Worm (Caenorhabditis elegans): ENCODE data around the gene F17C8.9.

F17C8.9 gene

DNA sequence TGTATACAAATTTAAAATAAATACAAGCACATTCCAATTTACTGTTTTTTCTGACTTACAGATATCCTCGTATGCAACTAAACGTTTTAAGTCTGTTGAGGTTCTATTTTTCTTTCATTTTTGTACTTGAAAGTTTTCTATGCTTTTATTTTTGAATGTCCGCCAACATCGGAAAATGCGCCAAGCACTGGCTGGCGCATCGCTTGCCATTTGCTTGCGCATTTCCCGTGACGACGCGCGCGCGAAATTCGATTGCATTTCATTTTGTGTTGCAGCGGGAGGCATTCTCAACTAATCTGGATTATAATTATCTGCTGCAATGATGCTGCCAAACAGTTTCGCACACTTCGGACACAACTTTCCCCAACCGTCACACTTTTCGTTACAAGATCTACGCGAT lies 22.8 kb downstream of the F17C8.9 start, which contains the start of gene fbxl-2 (continued):
- peak; percentile 58 for TF ChIP-seq lim-6 (tag; optimal IDR thresholded peaks at IDR 0.05)
- peak; percentile 59 for TF ChIP-seq hlh-6 (tag; optimal IDR thresholded peaks at IDR 0.05)
- TF ChIP-seq C08G9.2 (tag; optimal IDR thresholded peaks at IDR 0.05), result peak; percentile 36
- TF ChIP-seq ceh-24 (tag; optimal IDR thresholded peaks at IDR 0.05), result peak; percentile 32
- peak; percentile 21 for TF ChIP-seq nhr-232 (tag; optimal IDR thresholded peaks at IDR 0.05)
- peak; percentile 86 for TF ChIP-seq ref-2 (tag; optimal IDR thresholded peaks at IDR 0.05)
- TF ChIP-seq eyg-1 (tag; optimal IDR thresholded peaks at IDR 0.05), result no peak
- TF ChIP-seq fkh-10 (GFP tag; optimal IDR thresholded peaks at IDR 0.05), result peak; percentile 4
- peak; percentile 57 for TF ChIP-seq sox-4 (tag; optimal IDR thresholded peaks at IDR 0.05)
- TF ChIP-seq K09A11.1 (tag; optimal IDR thresholded peaks at IDR 0.05; ENCODE audit: insufficient read depth), result no peak
- no peak for TF ChIP-seq pha-4 (tag; optimal IDR thresholded peaks at IDR 0.05)
- TF ChIP-seq rnt-1 (tag; optimal IDR thresholded peaks at IDR 0.05), result peak; percentile 68
- TF ChIP-seq ceh-2 (tag; optimal IDR thresholded peaks at IDR 0.05), result peak; percentile 54
- TF ChIP-seq odd-2 (tag; optimal IDR thresholded peaks at IDR 0.05), result no peak
- no peak for TF ChIP-seq hlh-15 (tag; optimal IDR thresholded peaks at IDR 0.05)
- TF ChIP-seq pqm-1 (tag; optimal IDR thresholded peaks at IDR 0.05), result peak; percentile 9
- no peak for TF ChIP-seq nhr-11 (tag; optimal IDR thresholded peaks at IDR 0.05)
- TF ChIP-seq Y22D7AL.16 (tag; optimal IDR thresholded peaks at IDR 0.05), result no peak
- no peak for TF ChIP-seq pax-1 (tag; optimal IDR thresholded peaks at IDR 0.05)
- TF ChIP-seq hlh-30 (tag; optimal IDR thresholded peaks at IDR 0.05; ENCODE audit: insufficient read depth), result peak; percentile 73
- peak; percentile 90 for TF ChIP-seq nfya-1 (tag; optimal IDR thresholded peaks at IDR 0.05)
- TF ChIP-seq zip-5 (tag; optimal IDR thresholded peaks at IDR 0.05), result no peak
- peak; percentile 52 for TF ChIP-seq lin-11 (tag; optimal IDR thresholded peaks at IDR 0.05)
- no peak for TF ChIP-seq C38D4.7 (GFP tag; optimal IDR thresholded peaks at IDR 0.05)
- peak; percentile 44 for TF ChIP-seq dmd-4 (tag; optimal IDR thresholded peaks at IDR 0.05; ENCODE audit: borderline replicate concordance)
- peak; percentile 63 for TF ChIP-seq syd-9 (tag; optimal IDR thresholded peaks at IDR 0.05)
- TF ChIP-seq che-1 (tag; optimal IDR thresholded peaks at IDR 0.05), result peak; percentile 48
- peak; percentile 88 for TF ChIP-seq elt-2 (tag; optimal IDR thresholded peaks at IDR 0.05)
- peak; percentile 91 for TF ChIP-seq unc-42 (tag; optimal IDR thresholded peaks at IDR 0.05)
- TF ChIP-seq ceh-18 (tag; optimal IDR thresholded peaks at IDR 0.05), result peak; percentile 90
- peak; percentile 17 for TF ChIP-seq ceh-19 (GFP tag; optimal IDR thresholded peaks at IDR 0.05)

DNA sequence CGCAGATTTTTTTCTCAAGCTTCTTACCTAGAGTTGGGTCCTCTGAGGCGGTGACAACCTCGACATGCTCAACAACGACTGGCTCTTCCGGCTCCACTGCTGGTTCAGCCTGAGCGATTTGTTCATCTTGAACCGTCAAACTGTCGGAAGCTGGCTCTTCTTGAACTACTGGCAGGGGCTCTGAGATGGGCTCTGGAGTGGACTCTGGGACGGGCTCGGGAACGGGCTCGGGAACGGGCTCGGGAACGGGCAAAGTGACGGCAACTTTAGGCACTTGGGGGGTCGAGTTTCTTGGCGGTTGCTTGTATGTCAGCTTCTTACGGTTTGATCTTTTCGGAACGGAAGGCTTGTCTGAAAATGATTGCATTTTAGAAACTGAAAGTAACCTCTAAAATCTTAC lies 28.7 kb downstream of the F17C8.9 start:
- TF ChIP-seq nfya-1 (tag; optimal IDR thresholded peaks at IDR 0.05) (no peak), hlh-8 (tag; optimal IDR thresholded peaks at IDR 0.05) (no peak), mec-3 (tag; optimal IDR thresholded peaks at IDR 0.05; ENCODE audit: borderline replicate concordance) (peak; percentile 20), K09A11.1 (tag; optimal IDR thresholded peaks at IDR 0.05; ENCODE audit: insufficient read depth) (no peak), ceh-45 (GFP tag; IDR thresholded peaks at IDR 0.05) (no peak), gmeb-2 (tag; optimal IDR thresholded peaks at IDR 0.05) (no peak)

DNA sequence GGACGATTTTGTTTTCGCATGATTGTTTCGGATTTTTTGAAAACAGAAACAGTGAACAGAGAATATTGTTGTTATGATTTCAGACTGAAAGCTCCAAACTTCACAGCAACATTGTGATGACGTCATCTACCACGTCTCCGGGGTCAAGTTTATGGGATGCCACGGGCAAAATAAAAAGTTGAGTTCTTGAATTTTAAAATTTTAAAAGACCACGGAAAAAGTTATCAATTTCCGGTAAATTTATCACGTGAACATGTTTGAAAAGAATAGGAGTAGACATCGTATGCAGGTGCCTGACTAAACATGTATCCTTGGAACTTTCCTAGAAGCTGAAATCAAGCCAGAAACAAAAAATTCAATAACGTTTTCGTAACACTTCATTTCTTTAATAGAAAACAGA lies 29.4 kb downstream of the F17C8.9 start, which contains the start of gene B0393.4:
Gene B0393.4 (minus strand): TSS at position 101 of the 400 bp plus-strand sequence.
- TF ChIP-seq pax-1 (tag; optimal IDR thresholded peaks at IDR 0.05), result no peak
- no peak for TF ChIP-seq pros-1 (tag; optimal IDR thresholded peaks at IDR 0.05)
- TF ChIP-seq syd-9 (tag; optimal IDR thresholded peaks at IDR 0.05), result no peak
- no peak for TF ChIP-seq ref-2 (tag; optimal IDR thresholded peaks at IDR 0.05)
- no peak for TF ChIP-seq elt-2 (tag; optimal IDR thresholded peaks at IDR 0.05)
- TF ChIP-seq hlh-30 (tag; optimal IDR thresholded peaks at IDR 0.05; ENCODE audit: insufficient read depth), result no peak
- TF ChIP-seq nfya-1 (tag; optimal IDR thresholded peaks at IDR 0.05), result no peak
- no peak for TF ChIP-seq rnt-1 (tag; optimal IDR thresholded peaks at IDR 0.05)
- no peak for TF ChIP-seq pag-3 (tag; optimal IDR thresholded peaks at IDR 0.05; ENCODE audit: borderline replicate concordance)
- TF ChIP-seq ahr-1 (tag; optimal IDR thresholded peaks at IDR 0.05), result no peak
- no peak for TF ChIP-seq nhr-232 (tag; optimal IDR thresholded peaks at IDR 0.05)
- no peak for TF ChIP-seq ceh-24 (tag; optimal IDR thresholded peaks at IDR 0.05)
- TF ChIP-seq madf-2 (tag; optimal IDR thresholded peaks at IDR 0.05), result no peak
- TF ChIP-seq hlh-13 (GFP tag; optimal IDR thresholded peaks at IDR 0.05), result no peak
